Fruit fly (Drosophila melanogaster) whole organism, embryonic: ENCODE results near the gene Usf.
A peak's percentile ranks its signal among the peaks of the same experiment; 100 is the strongest.

Source experiments
- Asciz ChIP-seq: fragments of 200-800 bp; sonication (Bioruptor generic); optimal IDR thresholded peaks from 2 replicates; lab custom pipeline; 2017; ENCODE audit warnings: missing biosample characterization, mild to moderate bottlenecking, missing genetic modification characterization, missing genetic modification reagents
- Awh ChIP-seq: fragments of 200-800 bp; sonication (Bioruptor generic); IDR thresholded peaks from 2 replicates; pipeline ENCODE4, ENCODE4 v1.3.6; 2022; ENCODE audit warnings: missing biosample characterization, missing genetic modification characterization
- B-H1 ChIP-seq: fragments of 200-800 bp; sonication (Bioruptor generic); IDR thresholded peaks from 3 replicates; pipeline ENCODE4 v1.3.6; 2022; ENCODE audit warnings: missing biosample characterization, missing genetic modification characterization
- BEAF-32 ChIP-seq: fragments of 200-800 bp; sonication (Bioruptor generic); optimal IDR thresholded peaks from 3 replicates; lab custom pipeline; 2017; ENCODE audit warnings: missing biosample characterization, missing genetic modification characterization, mild to moderate bottlenecking, moderate library complexity, missing genetic modification reagents
- CG10959 ChIP-seq: fragments of 200-800 bp; sonication (Bioruptor generic); IDR thresholded peaks from 2 replicates; pipeline ENCODE4 v1.3.6; 2022; ENCODE audit warnings: missing biosample characterization, missing genetic modification characterization
- CG11695 ChIP-seq: fragments of 200-800 bp; sonication (Bioruptor generic); IDR thresholded peaks from 3 replicates; pipeline ENCODE4 v1.3.6; 2022; ENCODE audit warnings: missing biosample characterization, missing genetic modification characterization
- CG13775 ChIP-seq: fragments of 200-800 bp; sonication (Bioruptor generic); optimal IDR thresholded peaks from 3 replicates; lab custom pipeline; 2017; ENCODE audit warnings: missing biosample characterization, mild to moderate bottlenecking, missing genetic modification characterization
- CG1603 ChIP-seq: fragments of 200-800 bp; sonication (Bioruptor generic); optimal IDR thresholded peaks from 2 replicates; lab custom pipeline; 2019; ENCODE audit warnings: missing biosample characterization, mild to moderate bottlenecking, missing genetic modification characterization, moderate library complexity
- CG17361 ChIP-seq: fragments of 200-800 bp; sonication (Bioruptor generic); IDR thresholded peaks from 3 replicates; pipeline ENCODE4 v1.3.6; 2022; ENCODE audit warnings: missing biosample characterization, missing genetic modification characterization
- CG18262 ChIP-seq: fragments of 200-800 bp; optimal IDR thresholded peaks from 3 replicates; lab custom pipeline; 2019; ENCODE audit warnings: missing biosample characterization, mild to moderate bottlenecking, missing genetic modification characterization, moderate library complexity
- CG18619 ChIP-seq: fragments of 200-800 bp; sonication (Bioruptor generic); optimal IDR thresholded peaks from 3 replicates; lab custom pipeline; 2017; ENCODE audit warnings: missing biosample characterization, mild to moderate bottlenecking, missing genetic modification characterization
- CG2678 ChIP-seq: fragments of 200-800 bp; sonication (Bioruptor generic); optimal IDR thresholded peaks from 3 replicates; lab custom pipeline; 2019; ENCODE audit warnings: missing biosample characterization, mild to moderate bottlenecking, missing genetic modification characterization, moderate library complexity
- CG2875 ChIP-seq: fragments of 200-800 bp; sonication (Bioruptor generic); optimal IDR thresholded peaks from 2 replicates; lab custom pipeline; 2017; ENCODE audit warnings: missing biosample characterization, mild to moderate bottlenecking, missing genetic modification characterization, missing genetic modification reagents
- CG3407 ChIP-seq: fragments of 200-800 bp; sonication (Bioruptor generic); optimal IDR thresholded peaks from 2 replicates; lab custom pipeline; 2018; ENCODE audit warnings: missing biosample characterization, mild to moderate bottlenecking, missing genetic modification characterization
- CG4360 ChIP-seq: fragments of 200-800 bp; sonication (Bioruptor generic); IDR thresholded peaks from 2 replicates; pipeline ENCODE4 v1.3.6; 2022; ENCODE audit warnings: missing biosample characterization, missing genetic modification characterization
- CG4404 ChIP-seq: fragments of 200-800 bp; sonication (Bioruptor generic); IDR thresholded peaks from 2 replicates; pipeline ENCODE4 v1.3.6; 2022; ENCODE audit warnings: missing biosample characterization, missing genetic modification characterization
- CG6854 ChIP-seq: fragments of 200-800 bp; sonication (Bioruptor generic); optimal IDR thresholded peaks from 3 replicates; lab custom pipeline; 2017; ENCODE audit warnings: missing biosample characterization, mild to moderate bottlenecking, missing genetic modification characterization
- CG7357 ChIP-seq: fragments of 200-800 bp; sonication (Bioruptor generic); IDR thresholded peaks from 3 replicates; pipeline ENCODE4 v1.3.6; 2022; ENCODE audit warnings: missing biosample characterization, missing genetic modification characterization
- CG7928 ChIP-seq: fragments of 200-800 bp; sonication (Bioruptor generic); optimal IDR thresholded peaks from 2 replicates; lab custom pipeline; 2017; ENCODE audit warnings: missing biosample characterization, mild to moderate bottlenecking, missing genetic modification characterization
- CG8089 ChIP-seq: fragments of 200-800 bp; sonication (Bioruptor generic); optimal IDR thresholded peaks from 3 replicates; lab custom pipeline; 2016; ENCODE audit warnings: missing biosample characterization, missing genetic modification characterization
- CG9609 ChIP-seq: fragments of 200-800 bp; sonication (Bioruptor generic); optimal IDR thresholded peaks from 3 replicates; lab custom pipeline; 2016; ENCODE audit warnings: missing biosample characterization, missing genetic modification characterization
- Camta ChIP-seq: fragments of 200-800 bp; sonication (Bioruptor generic); optimal IDR thresholded peaks from 2 replicates; lab custom pipeline; 2016; ENCODE audit warnings: missing biosample characterization, missing genetic modification characterization
- Chrac-16 ChIP-seq: fragments of 200-800 bp; sonication (Bioruptor generic); optimal IDR thresholded peaks from 3 replicates; lab custom pipeline; 2016; ENCODE audit warnings: missing biosample characterization, missing genetic modification characterization
- CkIIα-i1 ChIP-seq: fragments of 200-800 bp; sonication (Bioruptor generic); IDR thresholded peaks from 2 replicates; pipeline ENCODE4 v1.3.6; 2022; ENCODE audit warnings: missing biosample characterization, missing genetic modification characterization
- CrebB ChIP-seq: fragments of 200-800 bp; sonication (Bioruptor generic); optimal IDR thresholded peaks from 3 replicates; lab custom pipeline; 2018; ENCODE audit warnings: missing biosample characterization, mild to moderate bottlenecking, missing genetic modification characterization
- Dip3 ChIP-seq: fragments of 200-800 bp; sonication (Bioruptor generic); optimal IDR thresholded peaks from 3 replicates; lab custom pipeline; 2016; ENCODE audit warnings: missing biosample characterization, missing genetic modification characterization
- ERR ChIP-seq: fragments of 200-800 bp; sonication (Bioruptor generic); optimal IDR thresholded peaks from 2 replicates; lab custom pipeline; 2016; ENCODE audit warnings: missing biosample characterization, missing genetic modification characterization
- Fer1 ChIP-seq: fragments of 200-800 bp; sonication (Bioruptor generic); optimal IDR thresholded peaks from 2 replicates; lab custom pipeline; 2017; ENCODE audit warnings: missing biosample characterization, mild to moderate bottlenecking, missing genetic modification characterization
- Hr51 ChIP-seq, 2 experiments: fragments of 200-800 bp; sonication (Bioruptor generic); optimal IDR thresholded peaks; 2 replicates in 1 of 2; 3 replicates in 1 of 2; lab custom pipeline; 2016 to 2018; ENCODE audit warnings: missing biosample characterization in 2 of 2, missing genetic modification characterization in 2 of 2, mild to moderate bottlenecking in 1 of 2, moderate library complexity in 1 of 2
- Hr78 ChIP-seq, 2 experiments: fragments of 200-800 bp in 1 of 2; fragments of >200 bp in 1 of 2; sonication (Bioruptor generic) in 1 of 2; optimal IDR thresholded peaks; 2 replicates each; lab custom pipeline; 2017 to 2019; ENCODE audit warnings: missing biosample characterization in 2 of 2, missing genetic modification characterization in 2 of 2, mild to moderate bottlenecking in 1 of 2, moderate library complexity in 1 of 2
- MBD-R2 ChIP-seq: fragments of 200-800 bp; sonication (Bioruptor generic); IDR thresholded peaks from 2 replicates; pipeline ENCODE4 v1.3.6; 2022; ENCODE audit warnings: missing biosample characterization, missing genetic modification characterization
- MESR4 ChIP-seq: fragments of 200-800 bp; sonication (Bioruptor generic); optimal IDR thresholded peaks from 2 replicates; lab custom pipeline; 2018; ENCODE audit warnings: missing biosample characterization, mild to moderate bottlenecking, missing genetic modification characterization, moderate library complexity
- Meics ChIP-seq: fragments of 200-800 bp; sonication (Bioruptor generic); optimal IDR thresholded peaks from 2 replicates; lab custom pipeline; 2017; ENCODE audit warnings: missing biosample characterization, mild to moderate bottlenecking, missing genetic modification characterization
- Myb ChIP-seq: fragments of 200-800 bp; sonication (Bioruptor generic); optimal IDR thresholded peaks from 2 replicates; lab custom pipeline; 2016; ENCODE audit warnings: missing biosample characterization, missing genetic modification characterization
- Neu2 ChIP-seq: fragments of 200-800 bp; sonication (Bioruptor generic); optimal IDR thresholded peaks from 3 replicates; lab custom pipeline; 2016; ENCODE audit warnings: missing biosample characterization, missing genetic modification characterization, borderline replicate concordance
- Rfx ChIP-seq: fragments of 200-800 bp; sonication (Bioruptor generic); IDR thresholded peaks from 2 replicates; pipeline ENCODE4 v1.3.6; 2022; ENCODE audit warnings: missing biosample characterization, missing genetic modification characterization
- Spps ChIP-seq: fragments of 200-800 bp; sonication (Bioruptor generic); optimal IDR thresholded peaks from 2 replicates; lab custom pipeline; 2018; ENCODE audit warnings: missing biosample characterization, mild to moderate bottlenecking, missing genetic modification characterization
- Sry-β ChIP-seq: fragments of 200-800 bp; sonication (Bioruptor generic); optimal IDR thresholded peaks from 2 replicates; lab custom pipeline; 2018; ENCODE audit warnings: missing biosample characterization, mild to moderate bottlenecking, missing genetic modification characterization, moderate library complexity
- bbx ChIP-seq: fragments of 200-800 bp; sonication (Bioruptor generic); IDR thresholded peaks from 2 replicates; pipeline ENCODE4 v1.3.6; 2022; ENCODE audit warnings: missing biosample characterization, missing genetic modification characterization; ENCODE audit not compliant: partially characterized antibody
- dmrt99B ChIP-seq: fragments of 200-800 bp; sonication (Bioruptor generic); optimal IDR thresholded peaks from 2 replicates; lab custom pipeline; 2018; ENCODE audit warnings: missing biosample characterization, mild to moderate bottlenecking, missing genetic modification characterization, moderate library complexity
- fd3F ChIP-seq: fragments of 200-800 bp; sonication (Bioruptor generic); optimal IDR thresholded peaks from 2 replicates; lab custom pipeline; 2018; ENCODE audit warnings: missing biosample characterization, mild to moderate bottlenecking, missing genetic modification characterization, moderate library complexity
- gem ChIP-seq: fragments of 200-800 bp; sonication (Bioruptor generic); optimal IDR thresholded peaks from 2 replicates; lab custom pipeline; 2019; ENCODE audit warnings: missing biosample characterization, mild to moderate bottlenecking, missing genetic modification characterization, moderate library complexity
- insv ChIP-seq, 2 experiments: fragments of 200-800 bp; sonication (Bioruptor generic); optimal IDR thresholded peaks; 3 replicates each; lab custom pipeline; 2016 to 2018; ENCODE audit warnings: missing biosample characterization in 2 of 2, missing genetic modification characterization in 2 of 2
- maf-S ChIP-seq: fragments of 200-800 bp; sonication (Bioruptor generic); optimal IDR thresholded peaks from 2 replicates; lab custom pipeline; 2016; ENCODE audit warnings: missing biosample characterization, missing genetic modification characterization
- ro ChIP-seq: fragments of 200-800 bp; sonication (Bioruptor generic); IDR thresholded peaks from 2 replicates; pipeline ENCODE4 v1.3.6; 2022; ENCODE audit warnings: missing biosample characterization, missing genetic modification characterization
- seq ChIP-seq: fragments of 200-800 bp; sonication (Bioruptor generic); IDR thresholded peaks from 2 replicates; pipeline ENCODE4 v1.3.6; 2022; ENCODE audit warnings: missing biosample characterization, missing genetic modification characterization
- sna ChIP-seq: fragments of 200-800 bp; sonication (Bioruptor generic); IDR thresholded peaks from 2 replicates; pipeline ENCODE4 v1.3.6; 2022; ENCODE audit warnings: missing biosample characterization, missing genetic modification characterization; ENCODE audit not compliant: partially characterized antibody
- sug ChIP-seq: fragments of 200-800 bp; optimal IDR thresholded peaks from 2 replicates; lab custom pipeline; 2019; ENCODE audit warnings: missing biosample characterization, mild to moderate bottlenecking, missing genetic modification characterization, moderate library complexity
- ttk ChIP-seq: fragments of 200-800 bp; sonication (Bioruptor generic); IDR thresholded peaks from 2 replicates; pipeline ENCODE4 v2.1.2; 2022; ENCODE audit warnings: missing biosample characterization, missing genetic modification characterization
- unc-4 ChIP-seq: fragments of 200-800 bp; sonication (Bioruptor generic); IDR thresholded peaks from 2 replicates; pipeline ENCODE4 v1.3.6; 2022; ENCODE audit warnings: missing biosample characterization, missing genetic modification characterization; ENCODE audit not compliant: partially characterized antibody

Usf gene

dm6 chrX:4529909-4530308 is 18.7 kb downstream of the Usf start, which contains the start of gene CG3556 (continued):
- TF ChIP-seq CG8089 (GFP tag; lab: Kevin White, UChicago) (no peak), sug (tag; lab: Kevin White, UChicago) (no peak), Myb (GFP tag; lab: Kevin White, UChicago) (peak; percentile 77), CG3407 (GFP tag; lab: Kevin White, UChicago) (peak; percentile 34), CG18262 (no peak), CrebB (tag; lab: Kevin White, UChicago) (no peak), B-H1 (GFP tag; lab: Robert Waterston, UW) (no peak; the same call in 1 of the 3 replicates), CG2875 (GFP tag; lab: Kevin White, UChicago) (peak; percentile 21), fd3F (GFP tag; lab: Kevin White, UChicago) (no peak), ttk (GFP tag; lab: Robert Waterston, UW) (peak; percentile 47; the same call in 1 of the 2 replicates), Meics (no peak), Camta (GFP tag; lab: Kevin White, UChicago) (no peak), CG2678 (tag; lab: Kevin White, UChicago) (no peak), MESR4 (GFP tag; lab: Kevin White, UChicago) (no peak), Chrac-16 (GFP tag; lab: Kevin White, UChicago) (peak; percentile 9), unc-4 (GFP tag; lab: Robert Waterston, UW) (peak; percentile 58), CG4404 (GFP tag; lab: Robert Waterston, UW) (no peak), CG11695 (GFP tag; lab: Robert Waterston, UW) (no peak), insv (GFP tag; optimal IDR thresholded peaks at IDR 0.05; lab: Kevin White, UChicago) (no peak), bbx (GFP tag; lab: Robert Waterston, UW) (peak; percentile 74), Hr51 (GFP tag; optimal IDR thresholded peaks at IDR 0.05; lab: Kevin White, UChicago) (peak in 1 of 2 experiments; percentile 28), CG7928 (peak; percentile 68), CG7357 (GFP tag; lab: Robert Waterston, UW) (no peak), CG10959 (GFP tag; lab: Robert Waterston, UW) (peak; percentile 45; the same call in 1 of the 2 replicates), maf-S (GFP tag; lab: Kevin White, UChicago) (no peak), CG4360 (GFP tag; lab: Robert Waterston, UW) (peak; percentile 11; the same call in 1 of the 2 replicates), Sry-β (GFP tag; lab: Kevin White, UChicago) (no peak), Rfx (GFP tag; lab: Robert Waterston, UW) (peak; percentile 80), ERR (GFP tag; lab: Kevin White, UChicago) (no peak), ro (GFP tag; lab: Robert Waterston, UW) (no peak), MBD-R2 (GFP tag; lab: Robert Waterston, UW) (peak; percentile 55), sna (GFP tag; lab: Robert Waterston, UW) (peak; percentile 32; the same call in 1 of the 2 replicates), CG13775 (GFP tag; lab: Kevin White, UChicago) (peak; percentile 37), CG18619 (GFP tag; lab: Kevin White, UChicago) (peak; percentile 14), CG9609 (GFP tag; lab: Kevin White, UChicago) (peak; percentile 25), Spps (tag; lab: Kevin White, UChicago) (no peak), CG1603 (no peak), Asciz (no peak), Hr78 (GFP tag; optimal IDR thresholded peaks at IDR 0.05; lab: Kevin White, UChicago) (no peak), CG17361 (GFP tag; lab: Robert Waterston, UW) (no peak; the same call in 2 of the 3 replicates), Awh (GFP tag; lab: Robert Waterston, UW) (0 out of 2 replicates have a peak, but pooled peaks have one; percentile 17), CG6854 (GFP tag; lab: Kevin White, UChicago) (no peak), CkIIα-i1 (no peak), BEAF-32 (GFP tag; lab: Kevin White, UChicago) (peak; percentile 52), Neu2 (no peak), seq (GFP tag; lab: Robert Waterston, UW) (no peak), Dip3 (GFP tag; lab: Kevin White, UChicago) (peak; percentile 7), Fer1 (GFP tag; lab: Kevin White, UChicago) (no peak), dmrt99B (no peak), gem (tag; lab: Kevin White, UChicago) (no peak)
